Worm (Caenorhabditis elegans): ENCODE data around the gene pxf-1.

Gene pxf-1

DNA sequence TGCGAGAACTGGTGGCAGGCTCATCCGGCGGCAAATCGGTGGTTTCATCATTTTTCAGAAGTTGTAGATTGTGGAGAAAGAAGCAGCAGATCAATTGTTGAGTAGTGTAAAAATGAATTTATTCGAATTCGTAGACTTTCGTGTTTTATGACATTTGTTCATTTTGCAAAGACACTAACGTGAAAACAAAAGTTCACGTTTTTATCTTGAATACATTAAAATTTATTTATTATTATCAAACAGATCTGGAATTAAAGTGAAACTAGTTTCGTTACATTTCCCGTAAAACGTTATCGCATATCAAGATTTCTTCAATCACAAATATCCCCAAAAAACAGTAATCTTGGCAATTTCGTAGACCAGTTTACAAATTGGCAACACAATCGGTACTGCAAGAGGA lies 27.3 kb downstream of the pxf-1 start, which contains the start of gene T14G10.8:
Gene T14G10.8 (minus strand): TSS at position 101 of the 400 bp plus-strand sequence.
- TF ChIP-seq ets-4 (tag; optimal IDR thresholded peaks at IDR 0.05) (no peak), ceh-34 (tag; optimal IDR thresholded peaks at IDR 0.05) (no peak)

DNA sequence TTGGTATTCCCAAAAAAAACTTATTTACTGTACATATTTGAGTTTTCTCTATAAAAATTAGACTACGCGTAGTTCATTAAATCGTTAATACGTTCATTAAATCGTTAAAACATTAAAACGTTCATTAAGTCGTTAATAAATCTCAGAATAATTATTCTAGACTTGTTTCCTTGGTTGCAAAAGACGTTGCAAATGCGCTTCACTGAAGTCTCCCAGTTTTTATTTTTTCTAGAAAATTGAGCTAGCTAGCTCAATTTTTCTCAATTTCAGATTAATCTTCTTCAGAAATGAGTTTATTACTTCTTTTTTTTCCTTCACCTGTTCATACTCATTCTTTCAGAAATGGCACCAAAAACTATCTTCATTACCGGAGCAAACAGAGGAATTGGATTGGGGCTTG lies 29.2 kb downstream of the pxf-1 start:
- TF ChIP-seq ceh-2 (tag; optimal IDR thresholded peaks at IDR 0.05) (no peak), unc-42 (tag; optimal IDR thresholded peaks at IDR 0.05) (no peak)

ce11 chrIV:10144487-10144886 lies 29.7 kb downstream of the pxf-1 start:
- TF ChIP-seq nhr-11 (tag; optimal IDR thresholded peaks at IDR 0.05): no peak
- TF ChIP-seq ets-4 (tag; optimal IDR thresholded peaks at IDR 0.05): no peak
- no peak for TF ChIP-seq eyg-1 (tag; optimal IDR thresholded peaks at IDR 0.05)
- no peak for TF ChIP-seq ceh-31 (tag; optimal IDR thresholded peaks at IDR 0.05)
- TF ChIP-seq sox-4 (tag; optimal IDR thresholded peaks at IDR 0.05): no peak
- no peak for TF ChIP-seq F13H6.1 (tag; optimal IDR thresholded peaks at IDR 0.05)
- TF ChIP-seq pros-1 (tag; optimal IDR thresholded peaks at IDR 0.05): no peak
- no peak for TF ChIP-seq ztf-16 (tag; optimal IDR thresholded peaks at IDR 0.05)
- TF ChIP-seq sox-2 (GFP tag; IDR thresholded peaks at IDR 0.05): no peak
- no peak for TF ChIP-seq pag-3 (tag; optimal IDR thresholded peaks at IDR 0.05; ENCODE audit: borderline replicate concordance)

DNA sequence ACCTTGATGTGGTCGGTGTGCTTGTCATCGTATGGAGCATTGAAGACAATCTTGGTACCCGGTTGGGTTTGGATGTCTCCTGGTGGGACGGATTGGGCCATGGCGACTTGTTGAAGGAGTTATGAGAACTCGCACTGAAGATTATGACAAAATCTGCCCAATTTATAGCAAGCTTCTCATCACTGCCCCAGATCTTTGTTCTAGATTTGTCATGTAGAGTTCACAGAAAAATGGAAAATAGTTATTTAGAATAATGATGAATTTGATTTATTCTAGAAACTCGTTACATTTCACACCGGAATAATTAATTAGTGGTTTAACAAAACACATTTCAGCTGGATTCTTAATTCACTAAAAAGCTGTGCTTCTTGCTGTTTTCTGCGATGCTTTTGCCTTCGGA lies 30.5 kb downstream of the pxf-1 start, which contains the start of gene msp-38:
Gene msp-38 (minus strand): TSS at position 101 of the 400 bp plus-strand sequence.
- no peak for TF ChIP-seq ahr-1 (tag; optimal IDR thresholded peaks at IDR 0.05)
- TF ChIP-seq nhr-232 (tag; optimal IDR thresholded peaks at IDR 0.05): no peak
- no peak for TF ChIP-seq C38D4.7 (GFP tag; optimal IDR thresholded peaks at IDR 0.05)
- TF ChIP-seq rnt-1 (tag; optimal IDR thresholded peaks at IDR 0.05): no peak
- no peak for TF ChIP-seq pat-9 (tag; optimal IDR thresholded peaks at IDR 0.05)
- no peak for TF ChIP-seq tbx-2 (tag; optimal IDR thresholded peaks at IDR 0.05)
- TF ChIP-seq ceh-18 (tag; optimal IDR thresholded peaks at IDR 0.05): no peak
- no peak for TF ChIP-seq ztf-16 (tag; optimal IDR thresholded peaks at IDR 0.05)
- TF ChIP-seq ets-4 (tag; optimal IDR thresholded peaks at IDR 0.05): no peak
- TF ChIP-seq nfya-1 (tag; optimal IDR thresholded peaks at IDR 0.05): no peak
- TF ChIP-seq ama-1 (optimal IDR thresholded peaks at IDR 0.05): no peak
- no peak for TF ChIP-seq ceh-2 (tag; optimal IDR thresholded peaks at IDR 0.05)
- TF ChIP-seq hlh-13 (GFP tag; optimal IDR thresholded peaks at IDR 0.05): no peak

DNA sequence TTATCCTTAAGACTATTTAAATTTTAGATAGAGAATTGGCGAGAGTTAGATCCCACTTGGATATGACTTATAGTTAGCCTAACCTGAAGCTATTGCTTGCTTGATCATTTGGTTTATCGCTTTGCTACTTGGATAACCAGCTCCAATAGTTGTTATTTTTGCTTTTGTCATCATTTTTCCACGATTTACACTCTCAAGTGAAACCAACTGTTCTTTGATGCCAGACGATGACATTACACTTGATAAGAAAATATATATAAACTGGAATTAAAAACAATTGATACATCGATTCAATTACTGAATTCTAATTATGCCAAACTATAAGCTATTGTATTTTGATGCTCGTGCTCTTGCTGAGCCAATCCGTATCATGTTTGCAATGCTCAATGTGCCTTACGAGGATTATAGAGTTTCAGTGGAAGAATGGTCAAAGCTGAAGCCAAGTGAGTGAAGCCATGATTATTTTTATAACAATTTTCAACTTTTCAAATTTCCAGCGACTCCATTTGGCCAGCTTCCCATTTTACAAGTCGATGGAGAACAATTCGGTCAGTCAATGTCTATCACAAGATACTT lies 32.1 kb downstream of the pxf-1 start, which contains the start of the genes gst-2, gst-4 and dhs-12:
Gene gst-2 (minus strand): TSS at position 132 of the 576 bp plus-strand sequence.
Gene gst-4 (plus strand): TSS at position 296 of the 576 bp plus-strand sequence.
Gene dhs-12 (plus strand): TSS at position 526 of the 576 bp plus-strand sequence.
- TF ChIP-seq ceh-14 (tag; optimal IDR thresholded peaks at IDR 0.05): no peak

DNA sequence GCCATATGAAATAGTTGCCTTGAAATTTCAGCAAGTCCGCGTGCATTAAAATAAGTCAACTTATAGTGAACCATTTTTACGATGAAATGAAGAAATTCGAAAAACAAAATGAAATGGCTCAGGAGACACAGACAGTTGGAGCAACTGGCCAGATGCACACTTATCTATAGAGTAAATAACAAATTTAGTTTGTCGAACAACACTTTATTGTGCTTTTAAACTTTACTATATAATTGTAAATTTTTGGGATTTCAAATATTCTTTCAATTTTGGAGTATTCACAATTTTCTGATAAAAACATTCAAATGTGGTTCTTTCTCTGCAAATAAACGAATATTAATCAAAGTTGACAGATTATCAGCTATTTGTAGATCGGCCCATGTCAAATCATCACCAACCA lies 34.0 kb downstream of the pxf-1 start, which contains the start of gene gst-3:
Gene gst-3 (minus strand): TSS at position 101 of the 400 bp plus-strand sequence.
- no peak for TF ChIP-seq zip-5 (tag; optimal IDR thresholded peaks at IDR 0.05)
- TF ChIP-seq gmeb-2 (tag; optimal IDR thresholded peaks at IDR 0.05): no peak
- no peak for TF ChIP-seq ceh-31 (tag; optimal IDR thresholded peaks at IDR 0.05)
- no peak for TF ChIP-seq ama-1 (optimal IDR thresholded peaks at IDR 0.05)
- TF ChIP-seq hlh-13 (GFP tag; optimal IDR thresholded peaks at IDR 0.05): no peak
- no peak for TF ChIP-seq fkh-6 (tag; optimal IDR thresholded peaks at IDR 0.05)
- TF ChIP-seq pqm-1 (tag; optimal IDR thresholded peaks at IDR 0.05): no peak
- no peak for TF ChIP-seq elt-4 (tag; optimal IDR thresholded peaks at IDR 0.05)
- no peak for TF ChIP-seq ceh-22 (tag; optimal IDR thresholded peaks at IDR 0.05)
- no peak for TF ChIP-seq unc-86 (tag; optimal IDR thresholded peaks at IDR 0.05)
- no peak for TF ChIP-seq ceh-48 (tag; optimal IDR thresholded peaks at IDR 0.05)
- no peak for TF ChIP-seq ttx-3 (tag; optimal IDR thresholded peaks at IDR 0.05)
- TF ChIP-seq K09A11.1 (tag; optimal IDR thresholded peaks at IDR 0.05; ENCODE audit: insufficient read depth): no peak
